Worm (Caenorhabditis elegans): ENCODE data around the gene sym-2.

The sym-2 gene

DNA sequence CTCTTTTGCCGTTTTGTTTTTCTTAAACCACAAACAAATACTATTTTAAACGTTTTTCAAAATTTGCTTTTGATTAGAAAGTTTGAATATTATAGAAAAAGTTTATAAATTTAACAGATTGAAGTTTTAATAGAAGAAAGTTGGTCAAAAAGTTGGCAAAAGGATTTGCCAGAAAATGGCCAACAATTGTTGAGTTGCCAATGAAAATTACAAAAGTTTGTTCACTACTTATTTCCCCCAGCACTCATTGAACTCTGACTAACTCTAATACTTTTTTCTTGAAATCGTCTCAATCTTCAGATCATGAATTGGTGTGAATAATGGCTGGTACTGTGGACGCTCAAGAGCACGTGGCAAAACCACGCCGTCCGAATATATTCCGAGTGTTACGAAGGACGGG is 21.8 kb upstream of the sym-2 start, which contains the start of gene ZK1067.4:
Gene ZK1067.4, plus strand, starts transcription at position 301 of the 400 bp plus-strand sequence.
- TF ChIP-seq ceh-28 (tag; optimal IDR thresholded peaks at IDR 0.05) (no peak), nhr-237 (tag; optimal IDR thresholded peaks at IDR 0.05) (no peak), aly-2 (tag; optimal IDR thresholded peaks at IDR 0.05) (no peak), sea-2 (GFP tag; optimal IDR thresholded peaks at IDR 0.05) (no peak), nhr-12 (tag; optimal IDR thresholded peaks at IDR 0.05) (no peak), ceh-9 (tag; optimal IDR thresholded peaks at IDR 0.05) (no peak), ceh-16 (tag; optimal IDR thresholded peaks at IDR 0.05) (no peak), elt-1 (tag; optimal IDR thresholded peaks at IDR 0.05) (no peak), nfya-1 (tag; optimal IDR thresholded peaks at IDR 0.05; ENCODE audit: insufficient read depth) (no peak), jun-1 (tag; optimal IDR thresholded peaks at IDR 0.05) (no peak), nhr-23 (tag; optimal IDR thresholded peaks at IDR 0.05) (no peak), egl-27 (tag; optimal IDR thresholded peaks at IDR 0.05) (no peak), unc-62 (GFP tag; optimal IDR thresholded peaks at IDR 0.05) (no peak), snpc-4 (tag; optimal IDR thresholded peaks at IDR 0.05) (no peak), pha-4 (tag; optimal IDR thresholded peaks at IDR 0.05) (no peak), skn-1 (tag; optimal IDR thresholded peaks at IDR 0.05) (no peak), elt-2 (tag; optimal IDR thresholded peaks at IDR 0.05) (no peak), fkh-2 (tag; optimal IDR thresholded peaks at IDR 0.05) (no peak)

DNA sequence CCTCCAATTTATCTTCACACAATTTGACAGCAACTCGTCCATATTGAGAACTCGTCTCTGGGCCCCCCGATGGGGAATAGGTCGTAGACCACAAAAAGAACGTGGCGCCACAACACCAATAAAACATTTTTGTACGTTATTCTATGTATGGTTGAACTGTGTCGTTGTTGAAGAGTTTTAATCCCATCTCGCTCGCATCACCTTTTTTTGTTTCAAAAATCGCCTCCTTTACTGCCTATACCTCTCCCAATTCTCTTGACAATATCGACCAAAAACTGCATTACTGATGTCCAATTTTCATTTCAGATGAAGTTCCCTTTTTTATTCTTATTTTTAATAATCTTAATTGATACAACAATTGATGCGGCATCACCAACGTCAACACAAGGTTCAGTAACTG is 8.9 kb upstream of the sym-2 start, which contains the start of gene let-23:
Gene let-23, plus strand, starts transcription at position 301 of the 400 bp plus-strand sequence.
- TF ChIP-seq ceh-28 (tag; optimal IDR thresholded peaks at IDR 0.05) (no peak), nhr-12 (tag; optimal IDR thresholded peaks at IDR 0.05) (no peak), lin-39 (tag; optimal IDR thresholded peaks at IDR 0.05) (no peak), ztf-11 (tag; optimal IDR thresholded peaks at IDR 0.05) (no peak), R02D3.7 (tag; optimal IDR thresholded peaks at IDR 0.05) (no peak)

- TF ChIP-seq fkh-2 (tag; optimal IDR thresholded peaks at IDR 0.05): no peak
- no peak for TF ChIP-seq elt-3 (tag; optimal IDR thresholded peaks at IDR 0.05)
- no peak for TF ChIP-seq elt-1 (tag; optimal IDR thresholded peaks at IDR 0.05)
- no peak for TF ChIP-seq lin-39 (tag; optimal IDR thresholded peaks at IDR 0.05)
- peak; percentile 50 for TF ChIP-seq pha-4 (tag; optimal IDR thresholded peaks at IDR 0.05)
- no peak for TF ChIP-seq egl-5 (tag; optimal IDR thresholded peaks at IDR 0.05)
- TF ChIP-seq hmg-11 (tag; optimal IDR thresholded peaks at IDR 0.05): no peak
- TF ChIP-seq nhr-23 (tag; optimal IDR thresholded peaks at IDR 0.05): no peak
- peak; percentile 76 for TF ChIP-seq pqm-1 (tag; optimal IDR thresholded peaks at IDR 0.05)
- no peak for TF ChIP-seq ztf-11 (tag; optimal IDR thresholded peaks at IDR 0.05)
- peak; percentile 79 for TF ChIP-seq elt-2 (tag; optimal IDR thresholded peaks at IDR 0.05)
- no peak for TF ChIP-seq ceh-9 (tag; optimal IDR thresholded peaks at IDR 0.05)
- TF ChIP-seq daf-12 (tag; optimal IDR thresholded peaks at IDR 0.05): no peak
- TF ChIP-seq nhr-76 (tag; optimal IDR thresholded peaks at IDR 0.05): no peak
- no peak for TF ChIP-seq jun-1 (tag; optimal IDR thresholded peaks at IDR 0.05)
- no peak for TF ChIP-seq zag-1 (tag; optimal IDR thresholded peaks at IDR 0.05)
- no peak for TF ChIP-seq nhr-12 (tag; optimal IDR thresholded peaks at IDR 0.05)
These were observed 8.0 kb upstream of the sym-2 start for ce11 chrII:9196325-9196724.

ce11 chrII:9194195-9194594 is 5.9 kb upstream of the sym-2 start, which contains the start of gene twk-4:
twk-4 (minus strand) TSS chrII:9194295.
- TF ChIP-seq hmg-11 (tag; optimal IDR thresholded peaks at IDR 0.05): no peak
- no peak for TF ChIP-seq daf-12 (tag; optimal IDR thresholded peaks at IDR 0.05)
- TF ChIP-seq nhr-23 (tag; optimal IDR thresholded peaks at IDR 0.05): no peak
- TF ChIP-seq skn-1 (tag; optimal IDR thresholded peaks at IDR 0.05): no peak
- no peak for TF ChIP-seq nhr-237 (tag; optimal IDR thresholded peaks at IDR 0.05)
- TF ChIP-seq eor-1 (tag; optimal IDR thresholded peaks at IDR 0.05): no peak
- TF ChIP-seq jun-1 (tag; optimal IDR thresholded peaks at IDR 0.05): no peak

DNA sequence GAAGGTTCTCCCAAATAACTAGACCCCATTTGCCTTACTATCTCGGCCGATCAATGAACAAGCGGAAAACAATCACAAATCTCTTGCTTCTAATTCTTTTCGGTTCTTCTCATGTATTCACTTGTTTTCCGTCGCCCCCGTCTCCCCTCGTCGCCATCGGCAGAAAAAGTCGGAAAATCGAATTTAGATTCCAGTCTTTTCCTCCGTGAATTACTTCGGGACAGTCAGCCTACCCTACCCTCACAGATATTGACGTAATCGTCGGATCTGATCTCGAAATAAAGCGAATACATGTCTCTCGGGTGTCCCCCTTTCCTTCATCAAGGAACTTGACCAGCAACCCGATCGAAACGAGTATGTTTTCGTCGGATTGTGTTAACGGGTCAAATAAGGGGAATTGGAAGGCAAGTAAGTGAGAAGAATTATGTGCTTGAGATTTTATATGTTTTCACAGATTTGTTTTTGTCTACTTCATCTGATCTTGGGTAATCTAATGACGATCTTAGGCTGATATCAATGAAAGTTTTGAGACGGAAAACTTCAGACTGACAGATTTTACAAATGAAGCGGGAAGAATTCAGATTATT is 2.3 kb upstream of the sym-2 start:
- TF ChIP-seq nhr-23 (tag; optimal IDR thresholded peaks at IDR 0.05): peak; percentile 78
- no peak for TF ChIP-seq nhr-12 (tag; optimal IDR thresholded peaks at IDR 0.05)
- TF ChIP-seq lin-15B (tag; optimal IDR thresholded peaks at IDR 0.05): no peak
- TF ChIP-seq tbx-2 (tag; optimal IDR thresholded peaks at IDR 0.05): no peak
- TF ChIP-seq nhr-25 (tag; optimal IDR thresholded peaks at IDR 0.05): no peak
- no peak for TF ChIP-seq unc-39 (tag; optimal IDR thresholded peaks at IDR 0.05)
- no peak for TF ChIP-seq eor-1 (tag; optimal IDR thresholded peaks at IDR 0.05)
- no peak for TF ChIP-seq fkh-2 (tag; optimal IDR thresholded peaks at IDR 0.05)
- TF ChIP-seq elt-1 (tag; optimal IDR thresholded peaks at IDR 0.05): peak; percentile 60
- no peak for TF ChIP-seq zag-1 (tag; optimal IDR thresholded peaks at IDR 0.05)
- TF ChIP-seq egl-5 (tag; optimal IDR thresholded peaks at IDR 0.05): no peak
- no peak for TF ChIP-seq nhr-76 (tag; optimal IDR thresholded peaks at IDR 0.05)
- no peak for TF ChIP-seq skn-1 (tag; optimal IDR thresholded peaks at IDR 0.05)
- TF ChIP-seq R02D3.7 (tag; optimal IDR thresholded peaks at IDR 0.05): no peak
- no peak for TF ChIP-seq nhr-237 (tag; optimal IDR thresholded peaks at IDR 0.05)
